Fruit fly (Drosophila melanogaster): ENCODE measurements around the gene CTCF.

Gene CTCF

dm6 chr3L:7347984-7348631, 8.4 kb downstream of the CTCF start, which contains the start of the genes Srp19 and qm (continued):
- TF ChIP-seq CG7987 (GFP tag; optimal IDR thresholded peaks at IDR 0.05) (peak; percentile 1), Abd-B (GFP tag; optimal IDR thresholded peaks at IDR 0.05) (no peak), CG17912 (GFP tag; optimal IDR thresholded peaks at IDR 0.05) (no peak), Meics (GFP tag; optimal IDR thresholded peaks at IDR 0.05) (peak; percentile 14), CG30403 (GFP tag; optimal IDR thresholded peaks at IDR 0.05) (peak; percentile 84), CG15479 (GFP tag; optimal IDR thresholded peaks at IDR 0.05) (no peak), CG11456 (GFP tag; IDR thresholded peaks at IDR 0.05) (0 out of 3 replicates have a peak, but pooled peaks have one; percentile 41), CG14710 (tag; optimal IDR thresholded peaks at IDR 0.05) (peak; percentile 60), CG4730 (GFP tag; IDR thresholded peaks at IDR 0.05) (no peak), phol (tag; optimal IDR thresholded peaks at IDR 0.05) (peak; percentile 68), Side (GFP tag; optimal IDR thresholded peaks at IDR 0.05) (peak; percentile 77), tap (tag; optimal IDR thresholded peaks at IDR 0.05) (no peak), D19A (tag; optimal IDR thresholded peaks at IDR 0.05) (no peak), so (GFP tag; IDR thresholded peaks at IDR 0.05) (peak; percentile 55; the same call in 2 of the 3 replicates), Ravus (GFP tag; IDR thresholded peaks at IDR 0.05) (no peak), tx (GFP tag; optimal IDR thresholded peaks at IDR 0.05) (peak; percentile 27), C15 (GFP tag; IDR thresholded peaks at IDR 0.05) (no peak), CG12391 (tag; optimal IDR thresholded peaks at IDR 0.05) (peak; percentile 70), onecut (GFP tag; IDR thresholded peaks at IDR 0.05) (peak; percentile 44; the same call in 1 of the 2 replicates), CG8281 (tag; optimal IDR thresholded peaks at IDR 0.05) (no peak), CG30020 (tag; optimal IDR thresholded peaks at IDR 0.05) (peak; percentile 55), wek (GFP tag; optimal IDR thresholded peaks at IDR 0.05) (peak; percentile 43), ATbp (GFP tag; optimal IDR thresholded peaks at IDR 0.05) (no peak), ase (GFP tag; IDR thresholded peaks at IDR 0.05) (0 out of 3 replicates have a peak, but pooled peaks have one; percentile 11), chinmo (GFP tag; IDR thresholded peaks at IDR 0.05; ENCODE audit: partially characterized antibody) (peak; percentile 97), schlank (tag; optimal IDR thresholded peaks at IDR 0.05) (no peak), CG7786 (GFP tag; optimal IDR thresholded peaks at IDR 0.05) (peak; percentile 10), lmd (GFP tag; IDR thresholded peaks at IDR 0.05) (peak; percentile 36; the same call in 1 of the 2 replicates), CG12942 (GFP tag; optimal IDR thresholded peaks at IDR 0.05) (peak; percentile 19), CG6689 (GFP tag; IDR thresholded peaks at IDR 0.05) (peak; percentile 29; the same call in 1 of the 2 replicates), CG10959 (GFP tag; IDR thresholded peaks at IDR 0.05) (no peak; the same call in 1 of the 2 replicates), Xbp1 (GFP tag; optimal IDR thresholded peaks at IDR 0.05) (peak; percentile 64), luna (GFP tag; optimal IDR thresholded peaks at IDR 0.05) (peak; percentile 17), dmrt99B (tag; optimal IDR thresholded peaks at IDR 0.05) (peak; percentile 27), HLH3B (GFP tag; IDR thresholded peaks at IDR 0.05) (no peak), CG2678 (tag; optimal IDR thresholded peaks at IDR 0.05) (peak; percentile 33), jigr1 (GFP tag; IDR thresholded peaks at IDR 0.05) (no peak), Fer3 (tag; optimal IDR thresholded peaks at IDR 0.05) (peak; percentile 26), mirr (GFP tag; optimal IDR thresholded peaks at IDR 0.05) (peak; percentile 22), CG9817 (tag; optimal IDR thresholded peaks at IDR 0.05) (peak; percentile 75), CG6683 (GFP tag; optimal IDR thresholded peaks at IDR 0.05) (no peak), Pdp1 (GFP tag; optimal IDR thresholded peaks at IDR 0.05) (peak; percentile 53 to 62), CG2116 (GFP tag; optimal IDR thresholded peaks at IDR 0.05) (peak; percentile 71), CG4328 (GFP tag; optimal IDR thresholded peaks at IDR 0.05) (no peak), Dref (GFP tag; IDR thresholded peaks at IDR 0.05) (peak; percentile 84), bbx (GFP tag; IDR thresholded peaks at IDR 0.05; ENCODE audit: partially characterized antibody) (peak; percentile 83), zf30C (GFP tag; optimal IDR thresholded peaks at IDR 0.05) (no peak), CoRest (tag; optimal IDR thresholded peaks at IDR 0.05) (peak; percentile 68), eyg (GFP tag; optimal IDR thresholded peaks at IDR 0.05) (no peak)
